Fruit fly (Drosophila melanogaster): ENCODE measurements around the gene pst.

Gene pst

dm6 chr3L:7370231-7370882, 10.3 kb upstream of the pst start (continued):
- no peak for TF ChIP-seq CG8765 (GFP tag; IDR thresholded peaks at IDR 0.05)
- TF ChIP-seq Lim3 (GFP tag; IDR thresholded peaks at IDR 0.05): no peak
- TF ChIP-seq cad (GFP tag; optimal IDR thresholded peaks at IDR 0.05): no peak
- no peak for TF ChIP-seq CG4328 (GFP tag; optimal IDR thresholded peaks at IDR 0.05)
- TF ChIP-seq row (GFP tag; IDR thresholded peaks at IDR 0.05): no peak
- TF ChIP-seq CG1647 (GFP tag; optimal IDR thresholded peaks at IDR 0.05): no peak
- no peak for TF ChIP-seq Dref (GFP tag; IDR thresholded peaks at IDR 0.05)
- no peak for TF ChIP-seq ranshi (GFP tag; IDR thresholded peaks at IDR 0.05)
- no peak for TF ChIP-seq sima (GFP tag; optimal IDR thresholded peaks at IDR 0.05)
- TF ChIP-seq vvl (GFP tag; IDR thresholded peaks at IDR 0.05): 0 out of 2 replicates have a peak, but pooled peaks have one; percentile 37
- TF ChIP-seq fru (optimal IDR thresholded peaks at IDR 0.05): no peak
- TF ChIP-seq CG18619 (GFP tag; optimal IDR thresholded peaks at IDR 0.05): no peak
- TF ChIP-seq Mes4 (GFP tag; optimal IDR thresholded peaks at IDR 0.05): no peak
- TF ChIP-seq CG11085 (GFP tag; IDR thresholded peaks at IDR 0.05): no peak
- no peak for TF ChIP-seq CG31224 (GFP tag; IDR thresholded peaks at IDR 0.05)
- no peak for TF ChIP-seq CG10274 (GFP tag; optimal IDR thresholded peaks at IDR 0.05)
- TF ChIP-seq chn (GFP tag; optimal IDR thresholded peaks at IDR 0.05): no peak
- peak; percentile 31 for TF ChIP-seq sqz (GFP tag; optimal IDR thresholded peaks at IDR 0.05)
- TF ChIP-seq CG4730 (GFP tag; IDR thresholded peaks at IDR 0.05): no peak
- TF ChIP-seq hth (optimal IDR thresholded peaks at IDR 0.05): no peak
- no peak for TF ChIP-seq gt (GFP tag; IDR thresholded peaks at IDR 0.05)
- TF ChIP-seq CG12071 (GFP tag; optimal IDR thresholded peaks at IDR 0.05): no peak
- TF ChIP-seq Rx (GFP tag; IDR thresholded peaks at IDR 0.05): no peak
- no peak for TF ChIP-seq mirr (GFP tag; optimal IDR thresholded peaks at IDR 0.05)
- TF ChIP-seq Max (GFP tag; optimal IDR thresholded peaks at IDR 0.05): peak; percentile 17
- TF ChIP-seq slbo (GFP tag; IDR thresholded peaks at IDR 0.05): no peak
- no peak for TF ChIP-seq rib (GFP tag; IDR thresholded peaks at IDR 0.05)
- peak; percentile 12 for TF ChIP-seq pzg (GFP tag; optimal IDR thresholded peaks at IDR 0.05)
- TF ChIP-seq Gsc (GFP tag; IDR thresholded peaks at IDR 0.05): no peak
- TF ChIP-seq CG7745 (tag; optimal IDR thresholded peaks at IDR 0.05): no peak
- TF ChIP-seq slp2 (GFP tag; optimal IDR thresholded peaks at IDR 0.05): no peak
- no peak for TF ChIP-seq ab (GFP tag; optimal IDR thresholded peaks at IDR 0.05)
- no peak for TF ChIP-seq Jarid2 (GFP tag; optimal IDR thresholded peaks at IDR 0.05)
- TF ChIP-seq br (optimal IDR thresholded peaks at IDR 0.05): no peak
- no peak for TF ChIP-seq gro (GFP tag; optimal IDR thresholded peaks at IDR 0.05)
- no peak for TF ChIP-seq Sry-β (GFP tag; optimal IDR thresholded peaks at IDR 0.05)
- TF ChIP-seq Opbp (GFP tag; IDR thresholded peaks at IDR 0.05; ENCODE audit: partially characterized antibody): 0 out of 3 replicates have a peak, but pooled peaks have one; percentile 4
- TF ChIP-seq Bteb2 (GFP tag; optimal IDR thresholded peaks at IDR 0.05): no peak
- TF ChIP-seq CG34422 (GFP tag; IDR thresholded peaks at IDR 0.05): peak; percentile 50; the same call in 1 of the 3 replicates
- no peak for TF ChIP-seq CG8290 (GFP tag; optimal IDR thresholded peaks at IDR 0.05)
- TF ChIP-seq CG8290 (tag; optimal IDR thresholded peaks at IDR 0.05): no peak
- TF ChIP-seq kni (GFP tag; optimal IDR thresholded peaks at IDR 0.05): peak; percentile 44
- TF ChIP-seq ac (GFP tag; optimal IDR thresholded peaks at IDR 0.05): peak; percentile 68
- TF ChIP-seq CG10565 (GFP tag; optimal IDR thresholded peaks at IDR 0.05): no peak
- peak; percentile 87 for TF ChIP-seq chinmo (GFP tag; IDR thresholded peaks at IDR 0.05; ENCODE audit: partially characterized antibody)
- no peak for TF ChIP-seq bsh (GFP tag; optimal IDR thresholded peaks at IDR 0.05)
- no peak for TF ChIP-seq CG9817 (tag; optimal IDR thresholded peaks at IDR 0.05)
- peak; percentile 95 for TF ChIP-seq CG17385 (GFP tag; optimal IDR thresholded peaks at IDR 0.05)
- TF ChIP-seq Aef1 (GFP tag; IDR thresholded peaks at IDR 0.05): no peak
- TF ChIP-seq chm (GFP tag; IDR thresholded peaks at IDR 0.05): no peak
- TF ChIP-seq CG7839 (tag; optimal IDR thresholded peaks at IDR 0.05): no peak
- peak; percentile 24 for TF ChIP-seq CG15696 (tag; optimal IDR thresholded peaks at IDR 0.05)
- TF ChIP-seq Fer3 (tag; optimal IDR thresholded peaks at IDR 0.05): no peak

Measured in whole organism, embryonic.